Fruit fly (Drosophila melanogaster): ENCODE results near the gene CG44532.
A peak's percentile ranks its signal among the peaks of the same experiment; 100 is the strongest.

The CG44532 gene

dm6 chrX:9130243-9130642, 31.6 kb upstream of the CG44532 start (continued):
- no peak for TF ChIP-seq CG7928 (GFP tag; optimal IDR thresholded peaks at IDR 0.05)
- TF ChIP-seq Hsf (GFP tag; optimal IDR thresholded peaks at IDR 0.05), result no peak
- no peak for TF ChIP-seq Hr78 (GFP tag; optimal IDR thresholded peaks at IDR 0.05)
- TF ChIP-seq gce (GFP tag; IDR thresholded peaks at IDR 0.05), result no peak
- TF ChIP-seq zen (tag; optimal IDR thresholded peaks at IDR 0.05), result no peak
- peak; percentile 11 for TF ChIP-seq kni (GFP tag; optimal IDR thresholded peaks at IDR 0.05)
- no peak for TF ChIP-seq dm (GFP tag; optimal IDR thresholded peaks at IDR 0.05)
- peak; percentile 85 for TF ChIP-seq CG8281 (tag; optimal IDR thresholded peaks at IDR 0.05)
- TF ChIP-seq danr (GFP tag; IDR thresholded peaks at IDR 0.05), result no peak
- TF ChIP-seq Lhr (GFP tag; optimal IDR thresholded peaks at IDR 0.05), result no peak
- TF ChIP-seq PHDP (tag; optimal IDR thresholded peaks at IDR 0.05), result no peak
- no peak for TF ChIP-seq toy (GFP tag; IDR thresholded peaks at IDR 0.05)
- TF ChIP-seq knrl (GFP tag; IDR thresholded peaks at IDR 0.05; ENCODE audit: partially characterized antibody), result no peak
- no peak for TF ChIP-seq CG33557 (GFP tag; optimal IDR thresholded peaks at IDR 0.05)
- no peak for TF ChIP-seq CG1603 (tag; optimal IDR thresholded peaks at IDR 0.05)
- no peak for TF ChIP-seq hkb (optimal IDR thresholded peaks at IDR 0.05)
- no peak for TF ChIP-seq hkb (GFP tag; IDR thresholded peaks at IDR 0.05)
- TF ChIP-seq Med (GFP tag), result peak; percentile 14
- TF ChIP-seq CG3847 (GFP tag; IDR thresholded peaks at IDR 0.05), result no peak
- TF ChIP-seq CG10274 (GFP tag; optimal IDR thresholded peaks at IDR 0.05), result no peak
- TF ChIP-seq otp (GFP tag; IDR thresholded peaks at IDR 0.05), result no peak
- no peak for TF ChIP-seq Elba2 (GFP tag; optimal IDR thresholded peaks at IDR 0.05)
- no peak for TF ChIP-seq ftz-f1 (GFP tag; optimal IDR thresholded peaks at IDR 0.05)
- no peak for TF ChIP-seq CG16779 (GFP tag; IDR thresholded peaks at IDR 0.05)
- TF ChIP-seq CG9437 (GFP tag; optimal IDR thresholded peaks at IDR 0.05), result no peak
- no peak for TF ChIP-seq Ravus (GFP tag; IDR thresholded peaks at IDR 0.05)
- no peak for TF ChIP-seq CG2202 (tag; optimal IDR thresholded peaks at IDR 0.05)
- TF ChIP-seq crc (GFP tag; optimal IDR thresholded peaks at IDR 0.05), result no peak

DNA sequence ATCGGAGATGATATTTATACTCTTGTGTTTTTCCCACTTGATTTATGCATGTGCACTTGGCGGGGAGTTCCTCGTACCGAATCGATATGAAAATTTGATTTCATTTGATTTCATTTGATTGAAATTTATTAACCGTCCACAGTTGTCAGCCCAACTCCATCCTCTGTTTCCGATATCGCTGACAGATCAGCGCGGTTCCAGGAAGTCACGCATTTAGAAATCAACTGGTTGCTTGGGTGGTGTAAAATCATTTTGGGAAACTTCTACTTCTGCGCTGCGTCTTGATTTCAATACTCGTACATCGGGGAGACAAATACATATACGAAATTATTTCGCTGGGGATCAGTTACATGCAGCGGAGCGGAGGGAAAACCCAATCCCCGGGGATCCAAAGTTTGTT, 30.4 kb upstream of the CG44532 start:
- TF ChIP-seq Rfx (GFP tag; IDR thresholded peaks at IDR 0.05), result no peak
- TF ChIP-seq Stat92E (GFP tag; optimal IDR thresholded peaks at IDR 0.05), result peak in 1 of 3 experiments; percentile 91
- TF ChIP-seq cg (GFP tag; optimal IDR thresholded peaks at IDR 0.05), result peak; percentile 2

dm6 chrX:9132589-9133237, 29.2 kb upstream of the CG44532 start:
- TF ChIP-seq Awh (GFP tag; IDR thresholded peaks at IDR 0.05), result no peak
- TF ChIP-seq CG13296 (GFP tag; optimal IDR thresholded peaks at IDR 0.05), result no peak
- no peak for TF ChIP-seq CG34376 (GFP tag; optimal IDR thresholded peaks at IDR 0.05)
- TF ChIP-seq CG17829 (tag; optimal IDR thresholded peaks at IDR 0.05), result peak; percentile 0
- TF ChIP-seq CG7786 (GFP tag; optimal IDR thresholded peaks at IDR 0.05), result no peak
- peak; percentile 43 for TF ChIP-seq sens (GFP tag)
- no peak for TF ChIP-seq Rx (GFP tag; IDR thresholded peaks at IDR 0.05)
- TF ChIP-seq Blimp-1 (GFP tag; optimal IDR thresholded peaks at IDR 0.05), result no peak
- TF ChIP-seq CG6791 (GFP tag; IDR thresholded peaks at IDR 0.05; ENCODE audit: partially characterized antibody), result peak; percentile 13; the same call in 1 of the 3 replicates
- TF ChIP-seq CG18262 (tag; optimal IDR thresholded peaks at IDR 0.05), result no peak
- TF ChIP-seq sqz (GFP tag; optimal IDR thresholded peaks at IDR 0.05), result peak; percentile 40
- no peak for TF ChIP-seq CG4328 (GFP tag; optimal IDR thresholded peaks at IDR 0.05)
- peak; percentile 14 for TF ChIP-seq CG1603 (tag; optimal IDR thresholded peaks at IDR 0.05)
- TF ChIP-seq CG11723 (GFP tag; optimal IDR thresholded peaks at IDR 0.05), result no peak
- TF ChIP-seq Elba2 (GFP tag; optimal IDR thresholded peaks at IDR 0.05), result no peak
- peak; percentile 20 for TF ChIP-seq CG13894 (tag; optimal IDR thresholded peaks at IDR 0.05)
- peak in 1 of 2 experiments; percentile 86 for TF ChIP-seq tll (GFP tag; optimal IDR thresholded peaks at IDR 0.05)
- no peak for TF ChIP-seq CG4424 (GFP tag; optimal IDR thresholded peaks at IDR 0.05)
- TF ChIP-seq kni (GFP tag; optimal IDR thresholded peaks at IDR 0.05), result peak; percentile 82
- TF ChIP-seq ac (GFP tag; optimal IDR thresholded peaks at IDR 0.05), result no peak
